Worm (Caenorhabditis elegans): Measurements from ENCODE around the gene snfc-5.

snfc-5 gene

DNA sequence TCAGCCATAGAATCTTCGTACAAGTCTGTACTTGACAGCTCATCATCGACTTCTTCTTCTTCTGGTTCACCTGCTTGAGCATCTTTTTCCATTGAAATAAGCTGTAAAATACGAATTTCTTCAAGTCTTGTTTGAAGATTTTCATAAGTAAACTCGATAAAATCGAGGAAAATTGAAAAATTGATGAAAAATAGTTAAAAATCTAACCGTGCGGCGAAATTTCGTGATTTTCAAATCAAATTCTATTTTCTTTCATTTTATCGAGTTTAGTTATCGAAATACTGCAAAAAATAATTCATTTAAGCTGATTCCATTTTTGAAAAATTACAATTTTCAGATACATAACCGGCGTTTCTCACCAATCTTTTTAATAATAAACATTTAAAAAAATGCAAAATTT is 10.5 kb downstream of the snfc-5 start, which contains the start of gene R07E5.11:
Gene R07E5.11, minus strand, starts transcription at position 101 of the 400 bp plus-strand sequence.
- TF ChIP-seq pha-4 (tag; optimal IDR thresholded peaks at IDR 0.05) (no peak), flh-1 (GFP tag; optimal IDR thresholded peaks at IDR 0.05) (no peak), sem-2 (GFP tag; optimal IDR thresholded peaks at IDR 0.05) (no peak), nhr-12 (tag; optimal IDR thresholded peaks at IDR 0.05) (no peak), ham-2 (GFP tag; optimal IDR thresholded peaks at IDR 0.05) (no peak), nhr-76 (tag; optimal IDR thresholded peaks at IDR 0.05) (no peak), mls-2 (tag; optimal IDR thresholded peaks at IDR 0.05) (no peak), sptf-1 (tag; optimal IDR thresholded peaks at IDR 0.05) (no peak), drap-1 (GFP tag; optimal IDR thresholded peaks at IDR 0.05) (no peak), ces-1 (GFP tag; optimal IDR thresholded peaks at IDR 0.05) (no peak), ceh-39 (tag; optimal IDR thresholded peaks at IDR 0.05) (no peak)

- TF ChIP-seq ceh-43 (GFP tag; optimal IDR thresholded peaks at IDR 0.05) (no peak), bed-3 (GFP tag; optimal IDR thresholded peaks at IDR 0.05) (no peak), hlh-1 (tag; optimal IDR thresholded peaks at IDR 0.05) (no peak), tbx-8 (GFP tag; optimal IDR thresholded peaks at IDR 0.05) (no peak), mep-1 (tag; optimal IDR thresholded peaks at IDR 0.05) (no peak), mab-5 (tag; optimal IDR thresholded peaks at IDR 0.05) (no peak), pha-4 (tag; optimal IDR thresholded peaks at IDR 0.05) (no peak), unc-62 (GFP tag; optimal IDR thresholded peaks at IDR 0.05) (no peak), unc-39 (tag; optimal IDR thresholded peaks at IDR 0.05) (no peak)
Observed at ce11 chrIII:4417956-4418355, 13.4 kb downstream of the snfc-5 start, which contains the start of the genes R07E5.19 and pdcd-2. TSS of gene R07E5.19 (minus strand) at chrIII:4418056. TSS of gene pdcd-2 (minus strand) at chrIII:4418057.

DNA sequence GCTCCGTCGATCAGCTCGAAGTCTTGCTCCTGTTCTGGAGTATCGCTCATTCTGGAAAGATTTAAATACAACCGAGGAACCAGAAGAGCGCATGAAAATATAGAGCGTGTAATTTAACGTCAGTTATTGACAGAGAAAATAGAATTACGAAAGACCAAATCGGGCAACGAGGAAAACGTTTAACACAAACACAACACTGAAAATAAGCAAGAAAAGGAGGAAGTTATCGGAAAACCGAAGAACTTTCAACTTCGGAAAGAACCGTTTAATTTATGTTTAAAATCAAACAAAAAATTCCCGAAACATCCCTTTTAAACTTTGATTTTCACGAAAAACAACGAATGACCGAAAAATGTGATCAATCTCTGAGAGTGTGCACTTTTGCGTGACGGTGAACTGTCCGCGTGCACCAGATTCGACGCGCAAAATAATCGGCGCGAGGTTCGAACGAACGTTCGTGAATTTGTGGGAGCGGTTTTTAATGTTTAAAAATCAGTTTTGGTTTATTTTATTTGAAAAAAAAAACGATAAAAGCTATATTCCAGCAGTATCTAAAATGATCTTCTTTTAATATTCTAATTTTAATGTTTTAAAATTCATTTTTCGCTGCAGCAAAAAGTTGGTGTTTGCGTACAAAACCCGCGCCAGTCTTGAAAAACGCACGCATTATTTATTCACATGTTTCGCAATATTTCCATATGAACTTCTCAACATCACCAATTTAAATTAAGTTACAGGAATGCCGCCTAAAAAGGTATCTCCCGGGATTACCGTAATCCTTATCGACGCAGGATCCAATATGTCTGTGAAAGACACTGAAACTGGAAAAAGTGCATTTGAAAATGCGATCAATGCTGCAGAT is 14.8 kb downstream of the snfc-5 start, which contains the start of the genes R07E5.7 and cku-80:
Gene R07E5.7, minus strand, starts transcription at position 51 of the 862 bp plus-strand sequence.
Gene cku-80, plus strand, starts transcription at position 732 of the 862 bp plus-strand sequence.
- TF ChIP-seq mep-1 (tag; optimal IDR thresholded peaks at IDR 0.05): peak; percentile 52
- TF ChIP-seq unc-39 (tag; optimal IDR thresholded peaks at IDR 0.05): no peak
- no peak for TF ChIP-seq ztf-11 (tag; optimal IDR thresholded peaks at IDR 0.05)
- TF ChIP-seq blmp-1 (tag; optimal IDR thresholded peaks at IDR 0.05): no peak
- TF ChIP-seq ces-1 (GFP tag; optimal IDR thresholded peaks at IDR 0.05): peak; percentile 30
- TF ChIP-seq pha-4 (tag; optimal IDR thresholded peaks at IDR 0.05): no peak
- peak; percentile 6 for TF ChIP-seq M03D4.4 (tag; optimal IDR thresholded peaks at IDR 0.05)
- TF ChIP-seq mls-2 (tag; optimal IDR thresholded peaks at IDR 0.05): no peak
- TF ChIP-seq ceh-83 (GFP tag; optimal IDR thresholded peaks at IDR 0.05): peak; percentile 48
- TF ChIP-seq lsy-2 (tag; optimal IDR thresholded peaks at IDR 0.05): peak; percentile 71
- TF ChIP-seq sem-2 (GFP tag; optimal IDR thresholded peaks at IDR 0.05): no peak
- peak; percentile 40 for TF ChIP-seq nhr-237 (tag; optimal IDR thresholded peaks at IDR 0.05)
- TF ChIP-seq ceh-39 (tag; optimal IDR thresholded peaks at IDR 0.05): no peak

DNA sequence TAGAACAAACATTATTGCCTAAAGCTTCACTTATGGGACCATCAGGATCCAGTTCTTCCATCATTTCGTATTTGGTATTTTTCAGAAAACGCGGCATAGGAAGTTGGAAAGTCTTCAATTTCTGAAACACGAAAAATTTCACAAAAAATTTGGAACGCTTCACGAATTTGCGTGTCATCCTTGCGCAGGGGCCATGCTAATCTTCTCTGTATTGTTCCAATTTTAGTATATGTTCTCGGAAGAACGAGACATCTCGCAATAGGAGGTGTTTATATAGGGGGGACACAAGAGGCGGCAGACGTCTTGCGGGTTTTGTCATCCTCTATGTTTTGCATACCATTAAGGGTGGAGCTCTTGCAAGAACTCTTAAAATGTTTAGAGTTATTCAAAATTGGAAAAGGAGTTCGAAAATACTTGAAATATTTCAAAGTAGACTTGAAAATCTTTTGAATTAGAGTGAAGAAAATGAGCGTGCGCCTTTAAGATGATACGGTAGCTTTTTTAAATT is 22.2 kb downstream of the snfc-5 start:
- TF ChIP-seq bed-3 (GFP tag; optimal IDR thresholded peaks at IDR 0.05) (peak; percentile 52), sptf-1 (tag; optimal IDR thresholded peaks at IDR 0.05) (peak; percentile 82), unc-120 (tag; optimal IDR thresholded peaks at IDR 0.05; ENCODE audit: poor library complexity, severe bottlenecking) (peak; percentile 60), cnd-1 (tag; optimal IDR thresholded peaks at IDR 0.05) (peak; percentile 75), flh-1 (GFP tag; optimal IDR thresholded peaks at IDR 0.05) (peak; percentile 28), sem-2 (GFP tag; optimal IDR thresholded peaks at IDR 0.05) (peak; percentile 59), mls-2 (tag; optimal IDR thresholded peaks at IDR 0.05) (peak; percentile 79), ceh-83 (GFP tag; optimal IDR thresholded peaks at IDR 0.05) (peak; percentile 84), lin-32 (GFP tag; optimal IDR thresholded peaks at IDR 0.05) (peak; percentile 62), drap-1 (GFP tag; optimal IDR thresholded peaks at IDR 0.05) (peak; percentile 73), tbx-8 (GFP tag; optimal IDR thresholded peaks at IDR 0.05) (peak; percentile 42), M03D4.4 (tag; optimal IDR thresholded peaks at IDR 0.05) (peak; percentile 62), ceh-43 (GFP tag; optimal IDR thresholded peaks at IDR 0.05) (peak; percentile 70)

ce11 chrIII:4428797-4429196 is 24.2 kb downstream of the snfc-5 start:
- TF ChIP-seq sptf-1 (tag; optimal IDR thresholded peaks at IDR 0.05) (peak; percentile 50), elt-1 (tag; optimal IDR thresholded peaks at IDR 0.05; ENCODE audit: borderline replicate concordance, insufficient read depth) (no peak), M03D4.4 (tag; optimal IDR thresholded peaks at IDR 0.05) (peak; percentile 61), pha-4 (tag; optimal IDR thresholded peaks at IDR 0.05) (no peak), nhr-237 (tag; optimal IDR thresholded peaks at IDR 0.05) (no peak), unc-39 (tag; optimal IDR thresholded peaks at IDR 0.05) (no peak), ceh-83 (GFP tag; optimal IDR thresholded peaks at IDR 0.05) (peak; percentile 57), mls-2 (tag; optimal IDR thresholded peaks at IDR 0.05) (peak; percentile 27), lin-13 (tag; optimal IDR thresholded peaks at IDR 0.05) (no peak), lin-32 (GFP tag; optimal IDR thresholded peaks at IDR 0.05) (peak; percentile 39), drap-1 (GFP tag; optimal IDR thresholded peaks at IDR 0.05) (peak; percentile 45), hlh-1 (tag; optimal IDR thresholded peaks at IDR 0.05) (no peak), lsy-2 (tag; optimal IDR thresholded peaks at IDR 0.05) (no peak), sem-2 (GFP tag; optimal IDR thresholded peaks at IDR 0.05) (peak; percentile 36)

Data from whole organism, mixed stage, embryonic.